Fruit fly (Drosophila melanogaster) S2 (cell line): ENCODE data around the gene CG15547.
A peak's percentile ranks its signal among the peaks of the same experiment; 100 is the strongest.

ENCODE experiments used
- CG8478 ChIP-seq: fragments of >200 bp; optimal IDR thresholded peaks from 2 replicates; lab custom pipeline; 2018
- CTCF ChIP-seq, 2 experiments: fragments of >200 bp; optimal IDR thresholded peaks; 2 replicates each; lab custom pipeline; 2018

DNA sequence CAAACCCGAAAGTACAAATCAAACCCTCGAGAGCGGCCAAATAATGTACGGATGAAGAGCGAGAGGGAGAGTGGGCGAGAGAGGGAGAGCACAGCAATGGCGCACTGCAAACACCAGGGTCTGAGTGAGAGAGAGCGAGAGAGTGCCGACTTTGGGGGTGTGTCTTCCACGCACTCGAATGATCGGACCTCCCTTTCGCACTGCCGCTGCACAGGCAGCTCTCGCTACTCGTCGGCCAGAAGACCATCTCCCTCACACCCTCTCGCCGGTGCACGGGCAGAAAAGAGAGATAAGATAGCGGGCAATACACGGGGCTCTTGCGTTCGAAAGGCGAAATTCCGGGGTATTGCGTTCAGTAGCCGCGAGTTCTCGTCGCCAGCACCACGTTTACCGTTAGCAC is 29.1 kb upstream of the CG15547 start, which contains the start of gene Ptx1:
- TF ChIP-seq CTCF (optimal IDR thresholded peaks at IDR 0.05; lab: Kevin White, UChicago) (peak; percentile 58 to 82), CG8478 (lab: Kevin White, UChicago) (peak; percentile 82)
